Fruit fly (Drosophila melanogaster) whole organism, prepupa: Measurements from ENCODE around the gene sbm.

ENCODE experiments used
- Blimp-1 ChIP-seq: fragments of 200-800 bp; sonication (Bioruptor generic); optimal IDR thresholded peaks from 3 replicates; lab custom pipeline; 2017; ENCODE audit warnings: missing biosample characterization, missing genetic modification characterization, mild to moderate bottlenecking, moderate library complexity, missing genetic modification reagents
- CG16779 ChIP-seq: fragments of 200-800 bp; sonication (Bioruptor generic); optimal IDR thresholded peaks from 3 replicates; lab custom pipeline; 2017; ENCODE audit warnings: missing biosample characterization, mild to moderate bottlenecking, missing genetic modification characterization
- CG32006 ChIP-seq: fragments of 200-800 bp; sonication (Bioruptor generic); optimal IDR thresholded peaks from 3 replicates; lab custom pipeline; 2017; ENCODE audit warnings: missing biosample characterization, mild to moderate bottlenecking, missing genetic modification characterization
- CG6808 ChIP-seq: fragments of 200-800 bp; sonication (Bioruptor generic); optimal IDR thresholded peaks from 3 replicates; lab custom pipeline; 2017; ENCODE audit warnings: missing biosample characterization, missing genetic modification characterization, mild to moderate bottlenecking, moderate library complexity, missing genetic modification reagents
- CG6854 ChIP-seq: fragments of 200-800 bp; sonication (Bioruptor generic); optimal IDR thresholded peaks from 2 replicates; lab custom pipeline; 2017; ENCODE audit warnings: missing biosample characterization, mild to moderate bottlenecking, missing genetic modification characterization
- Gug ChIP-seq: fragments of 200-800 bp; sonication (Bioruptor generic); IDR thresholded peaks from 2 replicates; pipeline ENCODE4 v1.3.6; 2022; ENCODE audit warnings: missing biosample characterization, missing genetic modification characterization
- Sox102F ChIP-seq: fragments of 200-800 bp; sonication (Bioruptor generic); optimal IDR thresholded peaks from 2 replicates; lab custom pipeline; 2016; ENCODE audit warnings: missing biosample characterization, mild to moderate bottlenecking, missing genetic modification characterization
- Sox14 ChIP-seq: fragments of 200-800 bp; sonication (Bioruptor generic); optimal IDR thresholded peaks from 3 replicates; lab custom pipeline; 2016; ENCODE audit warnings: missing biosample characterization, missing genetic modification characterization
- Sox15 ChIP-seq: fragments of 200-800 bp; sonication (Bioruptor generic); optimal IDR thresholded peaks from 3 replicates; lab custom pipeline; 2016; ENCODE audit warnings: missing biosample characterization, missing genetic modification characterization
- acj6 ChIP-seq: fragments of 200-800 bp; sonication (Bioruptor generic); optimal IDR thresholded peaks from 3 replicates; lab custom pipeline; 2016; ENCODE audit warnings: missing biosample characterization, missing genetic modification characterization
- eg ChIP-seq: fragments of 200-800 bp; sonication (Bioruptor generic); IDR thresholded peaks from 3 replicates; pipeline ENCODE4 v1.3.6; 2022; ENCODE audit warnings: missing biosample characterization, missing genetic modification characterization
- fd59A ChIP-seq: fragments of 200-800 bp; sonication (Bioruptor generic); optimal IDR thresholded peaks from 2 replicates; lab custom pipeline; 2017; ENCODE audit warnings: missing biosample characterization, mild to moderate bottlenecking, missing genetic modification characterization, missing genetic modification reagents
- salr ChIP-seq, 2 experiments: fragments of 200-800 bp; sonication (Bioruptor generic); optimal IDR thresholded peaks; 3 replicates each; lab custom pipeline; 2016 to 2018; ENCODE audit warnings: missing biosample characterization in 2 of 2, missing genetic modification characterization in 2 of 2, mild to moderate bottlenecking in 1 of 2
- vri ChIP-seq: fragments of 200-800 bp; sonication (Bioruptor generic); optimal IDR thresholded peaks from 3 replicates; lab custom pipeline; 2016; ENCODE audit warnings: missing biosample characterization, mild to moderate bottlenecking, missing genetic modification characterization

DNA sequence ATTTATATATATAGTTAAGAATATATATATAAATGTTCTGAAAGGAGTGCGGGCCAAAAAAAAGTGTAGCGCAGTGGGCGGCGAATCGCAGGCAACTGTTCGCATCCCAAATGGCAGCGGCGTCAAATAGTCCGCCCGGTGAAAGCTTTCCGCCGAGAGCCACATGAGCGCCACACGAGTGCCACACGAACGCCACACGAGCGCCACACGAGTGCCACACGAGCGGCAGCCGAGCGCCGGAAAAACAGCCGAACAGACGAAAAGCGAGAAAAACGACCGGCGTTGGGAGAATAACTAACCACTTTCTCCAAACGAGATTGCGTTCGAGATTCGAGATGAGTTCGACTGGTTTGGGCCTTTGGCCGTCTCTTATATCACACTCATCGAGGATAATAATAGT, 10.9 kb downstream of the sbm start:
- TF ChIP-seq Sox102F (GFP tag; lab: Kevin White, UChicago) (no peak), Blimp-1 (GFP tag; lab: Kevin White, UChicago) (no peak), salr (GFP tag; optimal IDR thresholded peaks at IDR 0.05; lab: Kevin White, UChicago) (no peak), Sox15 (no peak), CG32006 (no peak), Gug (GFP tag; lab: Robert Waterston, UW) (no peak), vri (GFP tag; lab: Kevin White, UChicago) (no peak), eg (GFP tag; lab: Robert Waterston, UW) (no peak), fd59A (no peak), acj6 (no peak), CG16779 (tag; lab: Kevin White, UChicago) (no peak), CG6854 (GFP tag; lab: Kevin White, UChicago) (no peak), Sox14 (GFP tag; lab: Kevin White, UChicago) (no peak), CG6808 (GFP tag; lab: Kevin White, UChicago) (no peak)
